Fruit fly (Drosophila melanogaster): ENCODE data around the gene LManII.
A peak's percentile ranks its signal among the peaks of the same experiment; 100 is the strongest.

The LManII gene

dm6 chr2L:10418981-10419380, 38.5 kb upstream of the LManII start, which contains the start of gene RfC3 (continued):
- TF ChIP-seq sqz (GFP tag; optimal IDR thresholded peaks at IDR 0.05) = no peak
- no peak for TF ChIP-seq fd64A (GFP tag; optimal IDR thresholded peaks at IDR 0.05)
- TF ChIP-seq ap (GFP tag; IDR thresholded peaks at IDR 0.05) = no peak
- no peak for TF ChIP-seq HLHmδ (GFP tag; optimal IDR thresholded peaks at IDR 0.05)
- TF ChIP-seq bbx (GFP tag; IDR thresholded peaks at IDR 0.05; ENCODE audit: partially characterized antibody) = peak; percentile 95
- no peak for TF ChIP-seq CG14441 (GFP tag; IDR thresholded peaks at IDR 0.05)
- no peak for TF ChIP-seq toy (GFP tag; IDR thresholded peaks at IDR 0.05)
- peak; percentile 95 for TF ChIP-seq Dref (GFP tag; IDR thresholded peaks at IDR 0.05)
- no peak for TF ChIP-seq Lhr (GFP tag; optimal IDR thresholded peaks at IDR 0.05)
- no peak for TF ChIP-seq Nf-YA (GFP tag; IDR thresholded peaks at IDR 0.05)
- TF ChIP-seq Pdp1 (GFP tag; optimal IDR thresholded peaks at IDR 0.05) = no peak
- TF ChIP-seq CG1529 (GFP tag; optimal IDR thresholded peaks at IDR 0.05) = no peak
- no peak for TF ChIP-seq Gug (GFP tag; IDR thresholded peaks at IDR 0.05)
- TF ChIP-seq Deaf1 (tag; optimal IDR thresholded peaks at IDR 0.05) = no peak
- TF ChIP-seq CG30020 (tag; optimal IDR thresholded peaks at IDR 0.05) = peak; percentile 92
- TF ChIP-seq Doc2 (GFP tag; IDR thresholded peaks at IDR 0.05) = no peak
- peak; percentile 75 for TF ChIP-seq Doc3 (GFP tag; IDR thresholded peaks at IDR 0.05; ENCODE audit: partially characterized antibody)
- peak; percentile 79 for TF ChIP-seq sna (GFP tag; IDR thresholded peaks at IDR 0.05; ENCODE audit: partially characterized antibody)
- TF ChIP-seq CG17612 (GFP tag; IDR thresholded peaks at IDR 0.05) = no peak
- TF ChIP-seq tll (GFP tag; optimal IDR thresholded peaks at IDR 0.05) = no peak
- no peak for TF ChIP-seq ken (GFP tag; IDR thresholded peaks at IDR 0.05)
- TF ChIP-seq Xrp1 (GFP tag; IDR thresholded peaks at IDR 0.05) = no peak
- no peak for TF ChIP-seq zfh2 (GFP tag; optimal IDR thresholded peaks at IDR 0.05)
- TF ChIP-seq sd (tag; optimal IDR thresholded peaks at IDR 0.05) = no peak
- no peak for TF ChIP-seq CG15514 (GFP tag; optimal IDR thresholded peaks at IDR 0.05)
- TF ChIP-seq Trl (optimal IDR thresholded peaks at IDR 0.05) = no peak
- TF ChIP-seq Trl (GFP tag; optimal IDR thresholded peaks at IDR 0.05) = no peak
- no peak for TF ChIP-seq CG14050 (GFP tag; IDR thresholded peaks at IDR 0.05)
- no peak for TF ChIP-seq stc (GFP tag; IDR thresholded peaks at IDR 0.05)
- TF ChIP-seq Dbx (GFP tag; IDR thresholded peaks at IDR 0.05) = no peak
- TF ChIP-seq CG3838 (GFP tag; optimal IDR thresholded peaks at IDR 0.05) = no peak
- TF ChIP-seq CG2678 (tag; optimal IDR thresholded peaks at IDR 0.05) = no peak
- no peak for TF ChIP-seq CG6683 (GFP tag; optimal IDR thresholded peaks at IDR 0.05)
- no peak for TF ChIP-seq CG5953 (GFP tag; IDR thresholded peaks at IDR 0.05)
- TF ChIP-seq slou (GFP tag; optimal IDR thresholded peaks at IDR 0.05) = no peak
- no peak for TF ChIP-seq Hand (GFP tag; optimal IDR thresholded peaks at IDR 0.05)
- TF ChIP-seq Kr (GFP tag; optimal IDR thresholded peaks at IDR 0.05) = no peak
- peak; percentile 83 for TF ChIP-seq Bgb (GFP tag; IDR thresholded peaks at IDR 0.05; ENCODE audit: partially characterized antibody)
- no peak for TF ChIP-seq az2 (GFP tag; optimal IDR thresholded peaks at IDR 0.05)
- no peak for TF ChIP-seq Abd-B (GFP tag; optimal IDR thresholded peaks at IDR 0.05)
- TF ChIP-seq unpg (GFP tag; optimal IDR thresholded peaks at IDR 0.05) = no peak
- TF ChIP-seq CG11085 (GFP tag; IDR thresholded peaks at IDR 0.05) = no peak
- no peak for TF ChIP-seq tgo (GFP tag; IDR thresholded peaks at IDR 0.05)
- TF ChIP-seq kni (GFP tag; optimal IDR thresholded peaks at IDR 0.05) = no peak
- peak; percentile 75 for TF ChIP-seq stwl (tag; optimal IDR thresholded peaks at IDR 0.05)
- peak; percentile 94 for TF ChIP-seq nerfin-2 (GFP tag; IDR thresholded peaks at IDR 0.05; ENCODE audit: partially characterized antibody)
- TF ChIP-seq CG4707 (GFP tag; optimal IDR thresholded peaks at IDR 0.05) = no peak
- TF ChIP-seq CG7271 (tag; optimal IDR thresholded peaks at IDR 0.05) = no peak
- TF ChIP-seq CG4360 (GFP tag; IDR thresholded peaks at IDR 0.05) = no peak
- TF ChIP-seq Opbp (GFP tag; IDR thresholded peaks at IDR 0.05; ENCODE audit: partially characterized antibody) = peak; percentile 73; the same call in 2 of the 3 replicates
- TF ChIP-seq gsb-n (tag; optimal IDR thresholded peaks at IDR 0.05) = no peak

Data from whole organism, embryonic.